Fruit fly (Drosophila melanogaster) whole organism, embryonic: Measurements from ENCODE around the gene CG45081.

Experiments used
- Awh ChIP-seq: fragments of 200-800 bp; sonication (Bioruptor generic); IDR thresholded peaks from 2 replicates; pipeline ENCODE4, ENCODE4 v1.3.6; 2022; ENCODE audit warnings: missing biosample characterization, missing genetic modification characterization
- CG10543 ChIP-seq: fragments of 200-800 bp; sonication (Bioruptor generic); optimal IDR thresholded peaks from 3 replicates; lab custom pipeline; 2017; ENCODE audit warnings: missing biosample characterization, mild to moderate bottlenecking, missing genetic modification characterization, moderate library complexity
- CG11456 ChIP-seq: fragments of 200-800 bp; sonication (Bioruptor generic); IDR thresholded peaks from 3 replicates; pipeline ENCODE4 v1.3.6; 2022; ENCODE audit warnings: missing biosample characterization, missing genetic modification characterization
- CG12071 ChIP-seq: fragments of 200-800 bp; sonication (Bioruptor generic); optimal IDR thresholded peaks from 3 replicates; lab custom pipeline; 2018; ENCODE audit warnings: missing biosample characterization, mild to moderate bottlenecking, missing genetic modification characterization
- CG12942 ChIP-seq: fragments of 200-800 bp; sonication (Bioruptor generic); optimal IDR thresholded peaks from 3 replicates; lab custom pipeline; 2016; ENCODE audit warnings: missing biosample characterization, missing genetic modification characterization
- CG15514 ChIP-seq: fragments of 200-800 bp; sonication (Bioruptor generic); optimal IDR thresholded peaks from 3 replicates; lab custom pipeline; 2017; ENCODE audit warnings: missing biosample characterization, missing genetic modification characterization, mild to moderate bottlenecking, moderate library complexity, missing genetic modification reagents
- CG1792 ChIP-seq: fragments of 200-800 bp; sonication (Bioruptor generic); optimal IDR thresholded peaks from 2 replicates; lab custom pipeline; 2016; ENCODE audit warnings: missing biosample characterization, missing genetic modification characterization
- CG30020 ChIP-seq: fragments of 200-800 bp; optimal IDR thresholded peaks from 2 replicates; lab custom pipeline; 2019; ENCODE audit warnings: missing biosample characterization, mild to moderate bottlenecking, missing genetic modification characterization, moderate library complexity
- CG31224 ChIP-seq: fragments of 200-800 bp; sonication (Bioruptor generic); IDR thresholded peaks from 2 replicates; pipeline ENCODE4 v1.3.6; 2022; ENCODE audit warnings: missing biosample characterization, missing genetic modification characterization
- CG33213 ChIP-seq: fragments of 200-800 bp; sonication (Bioruptor generic); optimal IDR thresholded peaks from 3 replicates; lab custom pipeline; 2016; ENCODE audit warnings: missing biosample characterization, missing genetic modification characterization
- CG3407 ChIP-seq: fragments of 200-800 bp; sonication (Bioruptor generic); optimal IDR thresholded peaks from 2 replicates; lab custom pipeline; 2018; ENCODE audit warnings: missing biosample characterization, mild to moderate bottlenecking, missing genetic modification characterization
- CG34376 ChIP-seq: fragments of 200-800 bp; sonication (Bioruptor generic); optimal IDR thresholded peaks from 2 replicates; lab custom pipeline; 2018; ENCODE audit warnings: missing biosample characterization, mild to moderate bottlenecking, missing genetic modification characterization
- CG6813 ChIP-seq: fragments of 200-800 bp; sonication (Bioruptor generic); optimal IDR thresholded peaks from 2 replicates; lab custom pipeline; 2017; ENCODE audit warnings: missing biosample characterization, missing genetic modification characterization, mild to moderate bottlenecking, moderate library complexity, missing genetic modification reagents
- CG7745 ChIP-seq: fragments of 200-800 bp; sonication (Bioruptor generic); optimal IDR thresholded peaks from 2 replicates; lab custom pipeline; 2018; ENCODE audit warnings: missing biosample characterization, mild to moderate bottlenecking, missing genetic modification characterization, moderate library complexity
- CG7839 ChIP-seq: fragments of 200-800 bp; sonication (Bioruptor generic); optimal IDR thresholded peaks from 3 replicates; lab custom pipeline; 2018; ENCODE audit warnings: missing biosample characterization, mild to moderate bottlenecking, missing genetic modification characterization, moderate library complexity
- CG7987 ChIP-seq: fragments of 200-800 bp; sonication (Bioruptor generic); optimal IDR thresholded peaks from 2 replicates; lab custom pipeline; 2018; ENCODE audit warnings: missing biosample characterization, mild to moderate bottlenecking, missing genetic modification characterization, moderate library complexity
- CG8388 ChIP-seq: fragments of 200-800 bp; sonication (Bioruptor generic); optimal IDR thresholded peaks from 2 replicates; lab custom pipeline; 2019; ENCODE audit warnings: missing biosample characterization, mild to moderate bottlenecking, missing genetic modification characterization, moderate library complexity
- CG9932 ChIP-seq: fragments of 200-800 bp; sonication (Bioruptor generic); IDR thresholded peaks from 2 replicates; pipeline ENCODE4 v1.3.6; 2022; ENCODE audit warnings: missing biosample characterization, missing genetic modification characterization
- Dip2 ChIP-seq: fragments of 200-800 bp; sonication (Bioruptor generic); IDR thresholded peaks from 2 replicates; pipeline ENCODE4 v1.3.6; 2022; ENCODE audit warnings: missing biosample characterization, missing genetic modification characterization
- Dll ChIP-seq: fragments of 200-800 bp; sonication (Bioruptor generic); IDR thresholded peaks from 4 replicates; pipeline ENCODE4 v1.3.6; 2022; ENCODE audit warnings: missing biosample characterization, missing genetic modification characterization; ENCODE audit not compliant: partially characterized antibody
- Hr3 ChIP-seq: fragments of 200-800 bp; sonication (Bioruptor generic); optimal IDR thresholded peaks from 3 replicates; lab custom pipeline; 2016; ENCODE audit warnings: missing biosample characterization, missing genetic modification characterization
- Lhr ChIP-seq: fragments of 200-800 bp; sonication (Bioruptor generic); optimal IDR thresholded peaks from 3 replicates; lab custom pipeline; 2017; ENCODE audit warnings: mild to moderate bottlenecking, missing biosample characterization, missing genetic modification reagents, missing genetic modification characterization
- NFAT ChIP-seq: fragments of 200-800 bp; sonication (Bioruptor generic); IDR thresholded peaks from 2 replicates; pipeline ENCODE4 v1.3.6; 2022; ENCODE audit warnings: missing biosample characterization, missing genetic modification characterization
- Nf-YB ChIP-seq: fragments of 200-800 bp; sonication (Bioruptor generic); optimal IDR thresholded peaks from 3 replicates; lab custom pipeline; 2019; ENCODE audit warnings: missing biosample characterization, mild to moderate bottlenecking, missing genetic modification characterization, moderate library complexity
- Rx ChIP-seq: fragments of 200-800 bp; sonication (Bioruptor generic); IDR thresholded peaks from 2 replicates; pipeline ENCODE4 v1.3.6; 2022; ENCODE audit warnings: missing biosample characterization, missing genetic modification characterization
- Spps ChIP-seq: fragments of 200-800 bp; sonication (Bioruptor generic); optimal IDR thresholded peaks from 2 replicates; lab custom pipeline; 2018; ENCODE audit warnings: missing biosample characterization, mild to moderate bottlenecking, missing genetic modification characterization
- Sry-δ ChIP-seq: fragments of 200-800 bp; sonication (Bioruptor generic); optimal IDR thresholded peaks from 2 replicates; lab custom pipeline; 2016; ENCODE audit warnings: missing biosample characterization, missing genetic modification characterization
- Taf1 ChIP-seq: fragments of 200-800 bp; sonication (Bioruptor generic); IDR thresholded peaks from 2 replicates; pipeline ENCODE4 v1.3.6; 2022; ENCODE audit warnings: missing biosample characterization, missing genetic modification characterization
- btn ChIP-seq: fragments of 200-800 bp; sonication (Bioruptor generic); optimal IDR thresholded peaks from 2 replicates; lab custom pipeline; 2016; ENCODE audit warnings: missing biosample characterization, missing genetic modification characterization
- cad ChIP-seq: fragments of >200 bp; optimal IDR thresholded peaks from 2 replicates; lab custom pipeline; 2017; ENCODE audit warnings: missing biosample characterization, missing genetic modification characterization
- chif ChIP-seq, 2 experiments: fragments of 200-800 bp; sonication (Bioruptor generic); optimal IDR thresholded peaks; 3 replicates each; lab custom pipeline; 2016; ENCODE audit warnings: missing biosample characterization in 2 of 2, missing genetic modification characterization in 2 of 2
- crc ChIP-seq: fragments of 200-800 bp; sonication (Bioruptor generic); optimal IDR thresholded peaks from 2 replicates; lab custom pipeline; 2016; ENCODE audit warnings: missing biosample characterization, missing genetic modification characterization
- crp ChIP-seq, 2 experiments: fragments of 200-800 bp; sonication (Bioruptor generic); optimal IDR thresholded peaks; 2 replicates in 1 of 2; 3 replicates in 1 of 2; lab custom pipeline; 2017; ENCODE audit warnings: missing biosample characterization in 2 of 2, missing genetic modification characterization in 2 of 2, mild to moderate bottlenecking in 1 of 2, moderate library complexity in 1 of 2
- dysf ChIP-seq: fragments of 200-800 bp; sonication (Bioruptor generic); IDR thresholded peaks from 3 replicates; pipeline ENCODE4 v1.3.6; 2022; ENCODE audit warnings: missing biosample characterization, missing genetic modification characterization
- en ChIP-seq: fragments of 200-800 bp; sonication (Bioruptor generic); optimal IDR thresholded peaks from 2 replicates; lab custom pipeline; 2016; ENCODE audit warnings: missing biosample characterization, missing genetic modification characterization
- esg ChIP-seq: fragments of 200-800 bp; sonication (Bioruptor generic); conservative IDR thresholded peaks from 2 replicates; pipeline ENCODE4 v1.3.6; 2022; ENCODE audit warnings: missing biosample characterization, missing genetic modification characterization
- exex ChIP-seq: fragments of 200-800 bp; sonication (Bioruptor generic); optimal IDR thresholded peaks from 4 replicates; lab custom pipeline; 2018; ENCODE audit warnings: missing biosample characterization, mild to moderate bottlenecking, missing genetic modification characterization, moderate library complexity
- fru ChIP-seq: fragments of >200 bp; optimal IDR thresholded peaks from 2 replicates; lab custom pipeline; 2017
- insv ChIP-seq, 2 experiments: fragments of 200-800 bp; sonication (Bioruptor generic); optimal IDR thresholded peaks; 3 replicates each; lab custom pipeline; 2016 to 2018; ENCODE audit warnings: missing biosample characterization in 2 of 2, missing genetic modification characterization in 2 of 2
- pnt ChIP-seq: fragments of 200-800 bp; sonication (Bioruptor generic); optimal IDR thresholded peaks from 3 replicates; lab custom pipeline; 2016; ENCODE audit warnings: missing biosample characterization, missing genetic modification characterization
- prd ChIP-seq, 3 experiments: fragments of >200 bp in 2 of 3; fragments of 200-800 bp in 1 of 3; sonication (Bioruptor generic) in 1 of 3; optimal IDR thresholded peaks in 2 of 3; IDR thresholded peaks in 1 of 3; 2 replicates in 2 of 3; 3 replicates in 1 of 3; pipeline versions ENCODE4 v1.3.6 to Lab custom; 2017 to 2022; ENCODE audit warnings: missing biosample characterization in 1 of 3, missing genetic modification characterization in 1 of 3
- psq ChIP-seq: fragments of 200-800 bp; sonication (Bioruptor generic); optimal IDR thresholded peaks from 2 replicates; lab custom pipeline; 2017; ENCODE audit warnings: missing biosample characterization, missing genetic modification characterization
- rib ChIP-seq: fragments of 200-800 bp; sonication (Bioruptor generic); IDR thresholded peaks from 2 replicates; pipeline ENCODE4 v1.3.6; 2022; ENCODE audit warnings: missing biosample characterization, missing genetic modification characterization
- ro ChIP-seq: fragments of 200-800 bp; sonication (Bioruptor generic); IDR thresholded peaks from 2 replicates; pipeline ENCODE4 v1.3.6; 2022; ENCODE audit warnings: missing biosample characterization, missing genetic modification characterization
- sd ChIP-seq: fragments of 200-800 bp; sonication (Bioruptor generic); optimal IDR thresholded peaks from 3 replicates; lab custom pipeline; 2018; ENCODE audit warnings: missing biosample characterization, mild to moderate bottlenecking, missing genetic modification characterization, moderate library complexity
- tio ChIP-seq: fragments of 200-800 bp; sonication (Bioruptor generic); optimal IDR thresholded peaks from 2 replicates; lab custom pipeline; 2017; ENCODE audit warnings: missing biosample characterization, missing genetic modification characterization, inconsistent platforms
- usp ChIP-seq: fragments of >200 bp; optimal IDR thresholded peaks from 2 replicates; lab custom pipeline; 2017; ENCODE audit warnings: missing biosample characterization, missing genetic modification characterization
- z ChIP-seq: fragments of 200-800 bp; sonication (Bioruptor generic); IDR thresholded peaks from 3 replicates; pipeline ENCODE4 v1.3.6; 2022; ENCODE audit warnings: missing biosample characterization, missing genetic modification characterization
- zfh1 ChIP-seq: fragments of 200-800 bp; sonication (Bioruptor generic); IDR thresholded peaks from 3 replicates; pipeline ENCODE4 v1.3.6; 2022; ENCODE audit warnings: missing biosample characterization, missing genetic modification characterization

CG45081 gene

dm6 chr3L:19254715-19255428 lies 11.0 kb upstream of the CG45081 start, which contains the start of the genes mRpL21 and rept (continued):
- TF ChIP-seq crp (GFP tag; optimal IDR thresholded peaks at IDR 0.05; lab: Kevin White, UChicago) (peak; percentile 81 to 94), crc (GFP tag; lab: Kevin White, UChicago) (no peak), Nf-YB (peak; percentile 5), CG11456 (peak; percentile 54; the same call in 1 of the 3 replicates), CG12942 (GFP tag; lab: Kevin White, UChicago) (peak; percentile 28), NFAT (GFP tag; lab: Robert Waterston, UW) (peak; percentile 43), Dll (0 out of 4 replicates have a peak, but pooled peaks have one; percentile 44), Lhr (GFP tag; lab: Kevin White, UChicago) (no peak), z (GFP tag; lab: Robert Waterston, UW) (no peak), CG3407 (GFP tag; lab: Kevin White, UChicago) (no peak), tio (GFP tag; lab: Kevin White, UChicago) (no peak), CG8388 (peak; percentile 43), btn (GFP tag; lab: Kevin White, UChicago) (no peak), Awh (GFP tag; lab: Robert Waterston, UW) (no peak), ro (GFP tag; lab: Robert Waterston, UW) (no peak), CG15514 (GFP tag; lab: Kevin White, UChicago) (peak; percentile 50), fru (no peak), rib (GFP tag; lab: Robert Waterston, UW) (no peak), sd (tag; lab: Kevin White, UChicago) (peak; percentile 30), usp (no peak), CG30020 (tag; lab: Kevin White, UChicago) (peak; percentile 53), en (GFP tag; lab: Kevin White, UChicago) (no peak), CG7745 (tag; lab: Kevin White, UChicago) (no peak), Taf1 (GFP tag; lab: Robert Waterston, UW) (peak; percentile 44; the same call in 1 of the 2 replicates), Dip2 (GFP tag; lab: Robert Waterston, UW) (no peak), CG12071 (no peak), CG33213 (GFP tag; lab: Kevin White, UChicago) (peak; percentile 22), CG9932 (GFP tag; lab: Robert Waterston, UW) (peak; percentile 74), CG7839 (peak; percentile 48), insv (GFP tag; optimal IDR thresholded peaks at IDR 0.05; lab: Kevin White, UChicago) (peak in 1 of 2 experiments; percentile 50), Spps (tag; lab: Kevin White, UChicago) (no peak), prd (optimal IDR thresholded peaks at IDR 0.05; lab: Kevin White, UChicago) (no peak), prd (GFP tag; IDR thresholded peaks at IDR 0.05; lab: Robert Waterston, UW) (0 out of 3 replicates have a peak, but pooled peaks have one; percentile 27), pnt (GFP tag; lab: Kevin White, UChicago) (no peak), exex (tag; lab: Kevin White, UChicago) (peak; percentile 8), Sry-δ (GFP tag; lab: Kevin White, UChicago) (peak; percentile 55), zfh1 (GFP tag; lab: Robert Waterston, UW) (no peak), psq (GFP tag; lab: Kevin White, UChicago) (no peak), chif (GFP tag; optimal IDR thresholded peaks at IDR 0.05; lab: Kevin White, UChicago) (peak in 1 of 2 experiments; percentile 4), dysf (GFP tag; lab: Robert Waterston, UW) (peak; percentile 45; the same call in 2 of the 3 replicates), Rx (GFP tag; lab: Robert Waterston, UW) (0 out of 2 replicates have a peak, but pooled peaks have one; percentile 10), Hr3 (GFP tag; lab: Kevin White, UChicago) (peak; percentile 59), cad (GFP tag; lab: Kevin White, UChicago) (no peak), CG10543 (GFP tag; lab: Kevin White, UChicago) (peak; percentile 37), esg (GFP tag; lab: Robert Waterston, UW) (no peak; the same call in 1 of the 2 replicates), CG1792 (GFP tag; lab: Kevin White, UChicago) (peak; percentile 32), CG6813 (no peak), CG34376 (GFP tag; lab: Kevin White, UChicago) (peak; percentile 29), CG7987 (GFP tag; lab: Kevin White, UChicago) (peak; percentile 36), CG31224 (peak; percentile 34; the same call in 1 of the 2 replicates)
